Fruit fly (Drosophila melanogaster) whole organism, embryonic: Measurements from ENCODE around the gene Grl36a.
A peak's percentile ranks its signal among the peaks of the same experiment; 100 is the strongest.

Experiments
- CG10366 ChIP-seq: fragments of 200-800 bp; sonication (Bioruptor generic); IDR thresholded peaks from 2 replicates; pipeline ENCODE4 v1.3.6; 2022; ENCODE audit warnings: missing biosample characterization, missing genetic modification characterization
- CG10431 ChIP-seq: fragments of 200-800 bp; sonication (Bioruptor generic); optimal IDR thresholded peaks from 3 replicates; lab custom pipeline; 2018; ENCODE audit warnings: missing biosample characterization, mild to moderate bottlenecking, missing genetic modification characterization
- CG10565 ChIP-seq: fragments of 200-800 bp; sonication (Bioruptor generic); optimal IDR thresholded peaks from 3 replicates; lab custom pipeline; 2016; ENCODE audit warnings: missing biosample characterization, mild to moderate bottlenecking, missing genetic modification characterization
- CG10979 ChIP-seq: fragments of 200-800 bp; sonication (Bioruptor generic); optimal IDR thresholded peaks from 2 replicates; lab custom pipeline; 2018; ENCODE audit warnings: missing biosample characterization, mild to moderate bottlenecking, missing genetic modification characterization, moderate library complexity
- CG11398 ChIP-seq: fragments of 200-800 bp; sonication (Bioruptor generic); optimal IDR thresholded peaks from 2 replicates; lab custom pipeline; 2016; ENCODE audit warnings: missing biosample characterization, missing genetic modification characterization
- CG12236 ChIP-seq: fragments of 200-800 bp; sonication (Bioruptor generic); optimal IDR thresholded peaks from 2 replicates; lab custom pipeline; 2016; ENCODE audit warnings: missing biosample characterization, missing genetic modification characterization
- CG13287 ChIP-seq: fragments of 200-800 bp; sonication (Bioruptor generic); IDR thresholded peaks from 2 replicates; pipeline ENCODE4 v1.3.6; 2022; ENCODE audit warnings: missing biosample characterization, missing genetic modification characterization; ENCODE audit not compliant: partially characterized antibody
- CG15514 ChIP-seq: fragments of 200-800 bp; sonication (Bioruptor generic); optimal IDR thresholded peaks from 3 replicates; lab custom pipeline; 2017; ENCODE audit warnings: missing biosample characterization, missing genetic modification characterization, mild to moderate bottlenecking, moderate library complexity, missing genetic modification reagents
- CG1602 ChIP-seq: fragments of 200-800 bp; sonication (Bioruptor generic); optimal IDR thresholded peaks from 3 replicates; lab custom pipeline; 2016; ENCODE audit warnings: missing biosample characterization, missing genetic modification characterization
- CG17612 ChIP-seq: fragments of 200-800 bp; sonication (Bioruptor generic); IDR thresholded peaks from 2 replicates; pipeline ENCODE4 v1.3.6; 2022; ENCODE audit warnings: missing biosample characterization, missing genetic modification characterization
- CG17829 ChIP-seq: fragments of 200-800 bp; optimal IDR thresholded peaks from 2 replicates; lab custom pipeline; 2019; ENCODE audit warnings: missing biosample characterization, mild to moderate bottlenecking, missing genetic modification characterization, moderate library complexity
- CG2678 ChIP-seq: fragments of 200-800 bp; sonication (Bioruptor generic); optimal IDR thresholded peaks from 3 replicates; lab custom pipeline; 2019; ENCODE audit warnings: missing biosample characterization, mild to moderate bottlenecking, missing genetic modification characterization, moderate library complexity
- CG2889 ChIP-seq: fragments of 200-800 bp; sonication (Bioruptor generic); IDR thresholded peaks from 3 replicates; pipeline ENCODE4 v1.3.6; 2022; ENCODE audit warnings: missing biosample characterization, missing genetic modification characterization
- CG32532 ChIP-seq: fragments of 200-800 bp; sonication (Bioruptor generic); IDR thresholded peaks from 2 replicates; pipeline ENCODE4 v1.3.6; 2022; ENCODE audit warnings: missing biosample characterization, missing genetic modification characterization
- CG3726 ChIP-seq: fragments of 200-800 bp; sonication (Bioruptor generic); IDR thresholded peaks from 3 replicates; pipeline ENCODE4, ENCODE4 v1.3.6; 2022; ENCODE audit warnings: missing biosample characterization, missing genetic modification characterization
- CG3838 ChIP-seq: fragments of 200-800 bp; sonication (Bioruptor generic); optimal IDR thresholded peaks from 3 replicates; lab custom pipeline; 2016; ENCODE audit warnings: missing biosample characterization, missing genetic modification characterization
- CG42726 ChIP-seq: fragments of 200-800 bp; sonication (Bioruptor generic); IDR thresholded peaks from 2 replicates; pipeline ENCODE4 v1.3.6; 2022; ENCODE audit warnings: missing biosample characterization, missing genetic modification characterization; ENCODE audit not compliant: partially characterized antibody
- CG4404 ChIP-seq: fragments of 200-800 bp; sonication (Bioruptor generic); IDR thresholded peaks from 2 replicates; pipeline ENCODE4 v1.3.6; 2022; ENCODE audit warnings: missing biosample characterization, missing genetic modification characterization
- CG7556 ChIP-seq: fragments of 200-800 bp; sonication (Bioruptor generic); optimal IDR thresholded peaks from 2 replicates; lab custom pipeline; 2017; ENCODE audit warnings: missing biosample characterization, mild to moderate bottlenecking, missing genetic modification characterization
- CG7786 ChIP-seq: fragments of 200-800 bp; sonication (Bioruptor generic); optimal IDR thresholded peaks from 2 replicates; lab custom pipeline; 2016; ENCODE audit warnings: missing biosample characterization, missing genetic modification characterization
- CG8089 ChIP-seq: fragments of 200-800 bp; sonication (Bioruptor generic); optimal IDR thresholded peaks from 3 replicates; lab custom pipeline; 2016; ENCODE audit warnings: missing biosample characterization, missing genetic modification characterization
- CoRest ChIP-seq: fragments of 200-800 bp; sonication (Bioruptor generic); optimal IDR thresholded peaks from 3 replicates; lab custom pipeline; 2018; ENCODE audit warnings: missing biosample characterization, mild to moderate bottlenecking, missing genetic modification characterization, moderate library complexity
- D19A ChIP-seq: fragments of 200-800 bp; optimal IDR thresholded peaks from 3 replicates; lab custom pipeline; 2019; ENCODE audit warnings: missing biosample characterization, mild to moderate bottlenecking, missing genetic modification characterization, moderate library complexity
- E2f2 ChIP-seq: fragments of 200-800 bp; sonication (Bioruptor generic); IDR thresholded peaks from 2 replicates; pipeline ENCODE4 v1.3.6; 2022; ENCODE audit warnings: missing biosample characterization, missing genetic modification characterization
- Hr78 ChIP-seq, 2 experiments: fragments of 200-800 bp in 1 of 2; fragments of >200 bp in 1 of 2; sonication (Bioruptor generic) in 1 of 2; optimal IDR thresholded peaks; 2 replicates each; lab custom pipeline; 2017 to 2019; ENCODE audit warnings: missing biosample characterization in 2 of 2, missing genetic modification characterization in 2 of 2, mild to moderate bottlenecking in 1 of 2, moderate library complexity in 1 of 2
- Lpt ChIP-seq: fragments of >200 bp; optimal IDR thresholded peaks from 2 replicates; lab custom pipeline; 2018; ENCODE audit warnings: missing biosample characterization, missing genetic modification characterization
- Pdp1 ChIP-seq, 2 experiments: fragments of 200-800 bp; sonication (Bioruptor generic); optimal IDR thresholded peaks; 3 replicates each; lab custom pipeline; 2016; ENCODE audit warnings: missing biosample characterization in 2 of 2, missing genetic modification characterization in 2 of 2, mild to moderate bottlenecking in 1 of 2, moderate library complexity in 1 of 2
- Side ChIP-seq: fragments of 200-800 bp; sonication (Bioruptor generic); optimal IDR thresholded peaks from 2 replicates; lab custom pipeline; 2016; ENCODE audit warnings: missing biosample characterization, missing genetic modification characterization
- Xrp1 ChIP-seq: fragments of 200-800 bp; sonication (Bioruptor generic); IDR thresholded peaks from 2 replicates; pipeline ENCODE4 v1.3.6; 2022; ENCODE audit warnings: missing biosample characterization, missing genetic modification characterization
- ab ChIP-seq: fragments of 200-800 bp; sonication (Bioruptor generic); optimal IDR thresholded peaks from 2 replicates; lab custom pipeline; 2016; ENCODE audit warnings: missing biosample characterization, missing genetic modification characterization
- ase ChIP-seq: fragments of 200-800 bp; sonication (Bioruptor generic); IDR thresholded peaks from 3 replicates; pipeline ENCODE4 v1.3.6; 2022; ENCODE audit warnings: missing biosample characterization, missing genetic modification characterization
- btn ChIP-seq: fragments of 200-800 bp; sonication (Bioruptor generic); optimal IDR thresholded peaks from 2 replicates; lab custom pipeline; 2016; ENCODE audit warnings: missing biosample characterization, missing genetic modification characterization
- cas ChIP-seq: fragments of 200-800 bp; sonication (Bioruptor generic); IDR thresholded peaks from 2 replicates; pipeline ENCODE4 v1.3.6; 2022; ENCODE audit warnings: missing biosample characterization, missing genetic modification characterization
- chm ChIP-seq: fragments of 200-800 bp; sonication (Bioruptor generic); IDR thresholded peaks from 2 replicates; pipeline ENCODE4 v1.3.6; 2022; ENCODE audit warnings: missing biosample characterization, missing genetic modification characterization
- crp ChIP-seq, 2 experiments: fragments of 200-800 bp; sonication (Bioruptor generic); optimal IDR thresholded peaks; 2 replicates in 1 of 2; 3 replicates in 1 of 2; lab custom pipeline; 2017; ENCODE audit warnings: missing biosample characterization in 2 of 2, missing genetic modification characterization in 2 of 2, mild to moderate bottlenecking in 1 of 2, moderate library complexity in 1 of 2
- dimm ChIP-seq: fragments of 200-800 bp; sonication (Bioruptor generic); IDR thresholded peaks from 2 replicates; pipeline ENCODE4 v1.3.6; 2022; ENCODE audit warnings: missing biosample characterization, missing genetic modification characterization
- en ChIP-seq: fragments of 200-800 bp; sonication (Bioruptor generic); optimal IDR thresholded peaks from 2 replicates; lab custom pipeline; 2016; ENCODE audit warnings: missing biosample characterization, missing genetic modification characterization
- hbn ChIP-seq: fragments of 200-800 bp; sonication (Bioruptor generic); IDR thresholded peaks from 2 replicates; pipeline ENCODE4 v1.3.6; 2022; ENCODE audit warnings: missing biosample characterization, missing genetic modification characterization; ENCODE audit not compliant: partially characterized antibody
- hkb ChIP-seq, 2 experiments: fragments of 200-800 bp in 1 of 2; fragments of >200 bp in 1 of 2; sonication (Bioruptor generic) in 1 of 2; IDR thresholded peaks in 1 of 2; optimal IDR thresholded peaks in 1 of 2; 2 replicates each; pipeline versions ENCODE4 v1.3.6 to Lab custom; 2017 to 2022; ENCODE audit warnings: missing biosample characterization in 1 of 2, missing genetic modification characterization in 1 of 2
- ken ChIP-seq: fragments of 200-800 bp; sonication (Bioruptor generic); IDR thresholded peaks from 3 replicates; pipeline ENCODE4 v1.3.6; 2022; ENCODE audit warnings: missing biosample characterization, missing genetic modification characterization
- lab ChIP-seq: fragments of 200-800 bp; sonication (Bioruptor generic); optimal IDR thresholded peaks from 3 replicates; lab custom pipeline; 2017; ENCODE audit warnings: missing biosample characterization, missing genetic modification characterization, mild to moderate bottlenecking, moderate library complexity, missing genetic modification reagents
- otp ChIP-seq: fragments of 200-800 bp; sonication (Bioruptor generic); IDR thresholded peaks from 3 replicates; pipeline ENCODE4, ENCODE4 v1.3.6; 2022; ENCODE audit warnings: missing biosample characterization, missing genetic modification characterization
- pnt ChIP-seq: fragments of 200-800 bp; sonication (Bioruptor generic); optimal IDR thresholded peaks from 3 replicates; lab custom pipeline; 2016; ENCODE audit warnings: missing biosample characterization, missing genetic modification characterization
- slou ChIP-seq: fragments of 200-800 bp; sonication (Bioruptor generic); optimal IDR thresholded peaks from 3 replicates; lab custom pipeline; 2016; ENCODE audit warnings: missing biosample characterization, missing genetic modification characterization
- so ChIP-seq: fragments of 200-800 bp; sonication (Bioruptor generic); IDR thresholded peaks from 3 replicates; pipeline ENCODE4 v1.3.6; 2022; ENCODE audit warnings: missing biosample characterization, missing genetic modification characterization
- tio ChIP-seq: fragments of 200-800 bp; sonication (Bioruptor generic); optimal IDR thresholded peaks from 2 replicates; lab custom pipeline; 2017; ENCODE audit warnings: missing biosample characterization, missing genetic modification characterization, inconsistent platforms
- toy ChIP-seq: fragments of 200-800 bp; sonication (Bioruptor generic); IDR thresholded peaks from 2 replicates; pipeline ENCODE4 v1.3.6; 2022; ENCODE audit warnings: missing biosample characterization, missing genetic modification characterization
- trem ChIP-seq: fragments of 200-800 bp; optimal IDR thresholded peaks from 3 replicates; lab custom pipeline; 2019; ENCODE audit warnings: missing biosample characterization, mild to moderate bottlenecking, missing genetic modification characterization, moderate library complexity
- unpg ChIP-seq: fragments of 200-800 bp; sonication (Bioruptor generic); optimal IDR thresholded peaks from 3 replicates; lab custom pipeline; 2018; ENCODE audit warnings: missing biosample characterization, mild to moderate bottlenecking, missing genetic modification characterization, moderate library complexity
- zen ChIP-seq: fragments of 200-800 bp; sonication (Bioruptor generic); optimal IDR thresholded peaks from 3 replicates; lab custom pipeline; 2018; ENCODE audit warnings: missing biosample characterization, mild to moderate bottlenecking, missing genetic modification characterization, moderate library complexity
- zen2 ChIP-seq: fragments of 200-800 bp; sonication (Bioruptor generic); IDR thresholded peaks from 3 replicates; pipeline ENCODE4 v1.3.6; 2022; ENCODE audit warnings: missing biosample characterization, missing genetic modification characterization; ENCODE audit not compliant: partially characterized antibody

The Grl36a gene

dm6 chr2L:17203833-17204232, 22.1 kb downstream of the Grl36a start (continued):
- TF ChIP-seq D19A (tag; lab: Kevin White, UChicago) (peak; percentile 4), CG17829 (tag; lab: Kevin White, UChicago) (no peak), chm (no peak), CoRest (tag; lab: Kevin White, UChicago) (peak; percentile 15), trem (tag; lab: Kevin White, UChicago) (no peak), slou (peak; percentile 4), unpg (GFP tag; lab: Kevin White, UChicago) (peak; percentile 26), CG13287 (no peak), CG10431 (GFP tag; lab: Kevin White, UChicago) (no peak), dimm (GFP tag; lab: Robert Waterston, UW) (no peak), CG17612 (GFP tag; lab: Robert Waterston, UW) (no peak), CG8089 (no peak), ken (GFP tag; lab: Robert Waterston, UW) (no peak), CG3726 (GFP tag; lab: Robert Waterston, UW) (no peak), Side (peak; percentile 9), CG10366 (GFP tag; lab: Robert Waterston, UW) (no peak), ase (GFP tag; lab: Robert Waterston, UW) (no peak), CG10979 (tag; lab: Kevin White, UChicago) (no peak), CG2889 (GFP tag; lab: Robert Waterston, UW) (no peak), pnt (GFP tag; lab: Kevin White, UChicago) (peak; percentile 17), CG3838 (GFP tag; lab: Kevin White, UChicago) (no peak), CG7556 (GFP tag; lab: Kevin White, UChicago) (peak; percentile 13), lab (GFP tag; lab: Kevin White, UChicago) (peak; percentile 59), Pdp1 (GFP tag; optimal IDR thresholded peaks at IDR 0.05; lab: Kevin White, UChicago) (no peak), tio (GFP tag; lab: Kevin White, UChicago) (no peak), so (GFP tag; lab: Robert Waterston, UW) (no peak), Xrp1 (GFP tag; lab: Robert Waterston, UW) (peak; percentile 44; the same call in 1 of the 2 replicates), CG4404 (no peak), zen (no peak), en (GFP tag; lab: Kevin White, UChicago) (no peak), CG12236 (GFP tag; lab: Kevin White, UChicago) (no peak), cas (GFP tag; lab: Robert Waterston, UW) (0 out of 2 replicates have a peak, but pooled peaks have one; percentile 17), CG11398 (GFP tag; lab: Kevin White, UChicago) (peak; percentile 26), Hr78 (GFP tag; optimal IDR thresholded peaks at IDR 0.05; lab: Kevin White, UChicago) (no peak), otp (GFP tag; lab: Robert Waterston, UW) (no peak), CG7786 (peak; percentile 6), btn (GFP tag; lab: Kevin White, UChicago) (no peak), CG32532 (GFP tag; lab: Robert Waterston, UW) (peak; percentile 52), CG10565 (GFP tag; lab: Kevin White, UChicago) (no peak), Lpt (GFP tag; lab: Kevin White, UChicago) (no peak), hbn (GFP tag; lab: Robert Waterston, UW) (no peak), CG2678 (tag; lab: Kevin White, UChicago) (peak; percentile 55), CG42726 (no peak), E2f2 (GFP tag; lab: Robert Waterston, UW) (no peak), ab (GFP tag; lab: Kevin White, UChicago) (no peak), zen2 (no peak), CG15514 (GFP tag; lab: Kevin White, UChicago) (no peak), crp (GFP tag; optimal IDR thresholded peaks at IDR 0.05; lab: Kevin White, UChicago) (no peak), CG1602 (GFP tag; lab: Kevin White, UChicago) (no peak), toy (GFP tag; lab: Robert Waterston, UW) (no peak), hkb (optimal IDR thresholded peaks at IDR 0.05; lab: Kevin White, UChicago) (no peak), hkb (GFP tag; IDR thresholded peaks at IDR 0.05; lab: Robert Waterston, UW) (no peak)
